Worm (Caenorhabditis elegans) whole organism, young adult: Measurements from ENCODE around the gene C04E12.2.
"Not testable (repeated sequence)": the region's sequence is repeated elsewhere in the genome, so short reads cannot be mapped to it uniquely, and the experiment has no call there.

ENCODE experiments used
- rec-8 ChIP-seq, 2 experiments: sonication (generic microtip); optimal IDR thresholded peaks; 2 replicates each; lab custom pipeline; 2016; ENCODE audit warnings: mild to moderate bottlenecking in 2 of 2, missing genetic modification characterization in 2 of 2, missing genetic modification reagents in 2 of 2, missing genotype in 2 of 2, missing biosample characterization in 1 of 2, missing compliant biosample characterization in 1 of 2, moderate library complexity in 1 of 2
- sptf-2 ChIP-seq: fragments of 200-800 bp; sonication (Bioruptor generic); optimal IDR thresholded peaks from 2 replicates; lab custom pipeline; 2018; ENCODE audit warnings: mild to moderate bottlenecking, missing genetic modification characterization, missing compliant biosample characterization
- tbp1 ChIP-seq: fragments of 200-800 bp; sonication (Bioruptor generic); optimal IDR thresholded peaks from 2 replicates; lab custom pipeline; 2018; ENCODE audit warnings: mild to moderate bottlenecking, missing genetic modification characterization, missing compliant biosample characterization

DNA sequence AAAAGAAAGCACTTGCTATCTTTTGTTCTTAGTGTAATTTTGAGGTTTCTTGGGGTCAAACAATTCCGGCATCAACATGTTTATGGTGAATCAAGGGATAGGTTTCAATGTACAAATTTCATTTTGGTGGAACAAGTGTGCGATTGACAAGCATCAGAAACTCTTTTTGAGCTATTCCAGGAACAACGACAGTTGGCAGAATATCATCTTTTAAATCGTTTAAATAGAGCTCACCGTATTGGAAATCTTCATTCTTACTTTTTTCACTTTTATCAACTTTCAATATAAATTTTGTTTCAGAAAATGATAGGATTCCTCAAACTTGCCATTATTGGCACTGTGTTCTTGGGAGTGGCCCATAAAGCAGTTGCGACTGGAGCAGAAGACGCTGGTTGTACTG is 32.1 kb downstream of the C04E12.2 start, which contains the start of gene T20D4.10:
- TF ChIP-seq sptf-2 (GFP tag; lab: Kevin White, UChicago); rec-8 (tag; optimal IDR thresholded peaks at IDR 0.05; lab: Kevin White, UChicago); tbp1 (GFP tag; lab: Kevin White, UChicago): not testable (repeated sequence)
